Worm (Caenorhabditis elegans) whole organism, L1 larva: ENCODE results near the gene glb-7.

Experiments
- C04F5.9 ChIP-seq: sonication (generic microtip); optimal IDR thresholded peaks from 2 replicates; lab custom pipeline; 2016; ENCODE audit warnings: missing genetic modification characterization, missing compliant biosample characterization
- Y116A8C.19 ChIP-seq: sonication (generic microtip); optimal IDR thresholded peaks from 2 replicates; lab custom pipeline; 2016; ENCODE audit warnings: missing compliant biosample characterization, missing genetic modification characterization, borderline replicate concordance
- aly-2 ChIP-seq: fragments of 150-350 bp; optimal IDR thresholded peaks from 2 replicates; lab custom pipeline; 2014; ENCODE audit warnings: missing biosample characterization, missing genetic modification characterization
- ceh-63 ChIP-seq: fragments of 200-800 bp; sonication (Bioruptor generic); optimal IDR thresholded peaks from 2 replicates; lab custom pipeline; 2018; ENCODE audit warnings: mild to moderate bottlenecking, missing genetic modification characterization, missing compliant biosample characterization
- ceh-8 ChIP-seq: fragments of 200-800 bp; sonication (Bioruptor generic); optimal IDR thresholded peaks from 2 replicates; lab custom pipeline; 2018; ENCODE audit warnings: mild to moderate bottlenecking, missing genetic modification characterization, moderate library complexity, missing compliant biosample characterization
- ceh-90 ChIP-seq: sonication (generic microtip); optimal IDR thresholded peaks from 2 replicates; lab custom pipeline; 2016; ENCODE audit warnings: missing genetic modification characterization, missing compliant biosample characterization
- dsc-1 ChIP-seq: sonication (generic microtip); optimal IDR thresholded peaks from 2 replicates; lab custom pipeline; 2016; ENCODE audit warnings: mild to moderate bottlenecking, missing genetic modification characterization, missing compliant biosample characterization
- efl-1 ChIP-seq, 4 experiments: fragments of 150-350 bp; optimal IDR thresholded peaks in 3 of 4; peaks in 1 of 4; 1 replicate in 1 of 4; 2 replicates in 3 of 4; lab custom pipeline; 2014; ENCODE audit warnings: missing biosample characterization in 2 of 4, missing genetic modification characterization in 2 of 4, missing genetic modification reagents in 2 of 4
- efl-3 ChIP-seq: fragments of 200-800 bp; sonication (Bioruptor generic); optimal IDR thresholded peaks from 2 replicates; lab custom pipeline; 2018; ENCODE audit warnings: mild to moderate bottlenecking, missing genetic modification characterization, missing compliant biosample characterization
- egl-27 ChIP-seq, 2 experiments: fragments of 150-350 bp in 1 of 2; sonication (generic microtip); optimal IDR thresholded peaks; 3 replicates each; lab custom pipeline; 2017 to 2018; ENCODE audit warnings: missing biosample characterization in 2 of 2, missing genetic modification characterization in 2 of 2, missing genetic modification reagents in 2 of 2
- elt-2 ChIP-seq: sonication (generic microtip); optimal IDR thresholded peaks from 2 replicates; lab custom pipeline; 2016; ENCODE audit warnings: missing genetic modification characterization, mild to moderate bottlenecking, inconsistent platforms, missing compliant biosample characterization, missing genetic modification reagents
- elt-3 ChIP-seq, 6 experiments: fragments of 150-350 bp in 1 of 6; sonication (generic microtip); optimal IDR thresholded peaks; 2 replicates each; lab custom pipeline; 2017 to 2018; ENCODE audit warnings: missing biosample characterization in 6 of 6, missing genetic modification characterization in 6 of 6, inconsistent platforms in 1 of 6
- ets-5 ChIP-seq: fragments of 200-800 bp; sonication (Bioruptor generic); IDR thresholded peaks from 2 replicates; pipeline ENCODE4 v1.3.6; 2022; ENCODE audit warnings: missing genetic modification characterization, missing compliant biosample characterization
- fos-1 ChIP-seq: fragments of 150-350 bp; optimal IDR thresholded peaks from 2 replicates; lab custom pipeline; 2014; ENCODE audit warnings: missing biosample characterization, missing genetic modification characterization
- grh-1 ChIP-seq: fragments of 200-800 bp; sonication (Bioruptor generic); IDR thresholded peaks from 2 replicates; pipeline ENCODE4 v1.3.6; 2022; ENCODE audit warnings: missing genetic modification reagents, missing genetic modification characterization, missing compliant biosample characterization
- lin-35 ChIP-seq, 2 experiments: fragments of 150-350 bp; optimal IDR thresholded peaks; 2 replicates each; lab custom pipeline; 2014; ENCODE audit warnings: missing biosample characterization in 2 of 2, missing genetic modification characterization in 2 of 2, missing genetic modification reagents in 2 of 2
- lin-39 ChIP-seq: fragments of 150-350 bp; optimal IDR thresholded peaks from 2 replicates; lab custom pipeline; 2014; ENCODE audit warnings: missing biosample characterization, missing genetic modification reagents, missing genetic modification characterization
- lir-3 ChIP-seq: sonication (generic microtip); optimal IDR thresholded peaks from 2 replicates; lab custom pipeline; 2016; ENCODE audit warnings: mild to moderate bottlenecking, missing genetic modification characterization, moderate library complexity, missing compliant biosample characterization; ENCODE audit not compliant: poor library complexity
- mep-1 ChIP-seq: fragments of 150-350 bp; optimal IDR thresholded peaks from 2 replicates; lab custom pipeline; 2014; ENCODE audit warnings: missing biosample characterization, missing genetic modification characterization
- nhr-11 ChIP-seq: fragments of 150-350 bp; optimal IDR thresholded peaks from 2 replicates; lab custom pipeline; 2014; ENCODE audit warnings: missing biosample characterization, missing genetic modification characterization
- nhr-76 ChIP-seq: sonication (generic microtip); optimal IDR thresholded peaks from 2 replicates; lab custom pipeline; 2017; ENCODE audit warnings: missing biosample characterization, missing genetic modification characterization
- nhr-85 ChIP-seq: sonication (generic microtip); peaks from one replicate; lab custom pipeline; 2016; ENCODE audit warnings: missing genetic modification characterization, inconsistent platforms, missing compliant biosample characterization
- pqm-1 ChIP-seq: sonication (generic microtip); optimal IDR thresholded peaks from 3 replicates; lab custom pipeline; 2017; ENCODE audit warnings: missing biosample characterization, missing genetic modification characterization
- skn-1 ChIP-seq: fragments of 150-350 bp; optimal IDR thresholded peaks from 2 replicates; lab custom pipeline; 2014; ENCODE audit warnings: missing biosample characterization, missing genetic modification characterization
- snpc-4 ChIP-seq: fragments of 150-350 bp; optimal IDR thresholded peaks from 2 replicates; lab custom pipeline; 2014; ENCODE audit warnings: missing biosample characterization, missing genetic modification characterization
- snu-23 ChIP-seq: sonication (generic microtip); optimal IDR thresholded peaks from 2 replicates; lab custom pipeline; 2016; ENCODE audit warnings: missing genetic modification characterization, missing compliant biosample characterization
- sptf-1 ChIP-seq: fragments of 150-350 bp; optimal IDR thresholded peaks from 2 replicates; lab custom pipeline; 2014; ENCODE audit warnings: missing biosample characterization, missing genetic modification characterization
- swsn-7 ChIP-seq: sonication (generic microtip); optimal IDR thresholded peaks from 2 replicates; lab custom pipeline; 2016; ENCODE audit warnings: missing genetic modification characterization, missing compliant biosample characterization
- unc-130 ChIP-seq: fragments of 150-350 bp; optimal IDR thresholded peaks from 2 replicates; lab custom pipeline; 2017; ENCODE audit warnings: missing biosample characterization, missing genetic modification characterization, inconsistent platforms
- unc-30 ChIP-seq: sonication (generic microtip); optimal IDR thresholded peaks from 2 replicates; lab custom pipeline; 2017; ENCODE audit warnings: missing biosample characterization, missing genetic modification characterization
- unc-98 ChIP-seq: fragments of 200-800 bp; sonication (Bioruptor generic); IDR thresholded peaks from 2 replicates; pipeline ENCODE4 v1.3.6; 2022; ENCODE audit warnings: missing genetic modification characterization, missing compliant biosample characterization
- zag-1 ChIP-seq: fragments of 150-350 bp; optimal IDR thresholded peaks from 2 replicates; lab custom pipeline; 2014; ENCODE audit warnings: missing biosample characterization, missing genetic modification characterization
- ztf-11 ChIP-seq, 2 experiments: sonication (generic microtip); optimal IDR thresholded peaks; 2 replicates each; lab custom pipeline; 2016 to 2017; ENCODE audit warnings: missing genetic modification characterization in 2 of 2, missing biosample characterization in 1 of 2, missing compliant biosample characterization in 1 of 2

The glb-7 gene

DNA sequence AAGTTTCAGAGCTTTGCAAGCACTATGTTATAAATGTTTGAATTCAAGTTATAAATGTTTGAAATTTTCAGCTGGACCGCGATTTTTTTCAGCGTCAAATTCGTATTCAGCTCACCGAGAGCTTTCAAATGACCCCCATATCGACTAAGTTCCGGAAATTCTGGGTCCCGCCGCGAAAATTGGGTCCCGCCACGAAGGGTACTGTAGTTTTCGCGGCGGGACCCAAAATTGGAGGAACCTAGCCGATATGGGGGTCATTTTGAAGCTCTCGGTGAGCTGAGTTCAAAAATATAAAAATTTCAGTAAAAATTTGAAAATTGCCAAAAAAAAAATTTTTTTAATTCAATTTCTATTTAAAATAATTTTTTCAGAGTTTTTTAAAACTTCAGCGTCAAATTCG lies 15.9 kb upstream of the glb-7 start:
- TF ChIP-seq zag-1 (tag; lab: Kevin White, UChicago): no peak
- no peak for TF ChIP-seq efl-1 (optimal IDR thresholded peaks at IDR 0.05; lab: Kevin White, UChicago)
- peak in 1 of 2 experiments; percentile 23 for TF ChIP-seq efl-1 (GFP tag; optimal IDR thresholded peaks at IDR 0.05 in 1 of 2; lab: Kevin White, UChicago)
- no peak for TF ChIP-seq skn-1 (tag; lab: Kevin White, UChicago)

DNA sequence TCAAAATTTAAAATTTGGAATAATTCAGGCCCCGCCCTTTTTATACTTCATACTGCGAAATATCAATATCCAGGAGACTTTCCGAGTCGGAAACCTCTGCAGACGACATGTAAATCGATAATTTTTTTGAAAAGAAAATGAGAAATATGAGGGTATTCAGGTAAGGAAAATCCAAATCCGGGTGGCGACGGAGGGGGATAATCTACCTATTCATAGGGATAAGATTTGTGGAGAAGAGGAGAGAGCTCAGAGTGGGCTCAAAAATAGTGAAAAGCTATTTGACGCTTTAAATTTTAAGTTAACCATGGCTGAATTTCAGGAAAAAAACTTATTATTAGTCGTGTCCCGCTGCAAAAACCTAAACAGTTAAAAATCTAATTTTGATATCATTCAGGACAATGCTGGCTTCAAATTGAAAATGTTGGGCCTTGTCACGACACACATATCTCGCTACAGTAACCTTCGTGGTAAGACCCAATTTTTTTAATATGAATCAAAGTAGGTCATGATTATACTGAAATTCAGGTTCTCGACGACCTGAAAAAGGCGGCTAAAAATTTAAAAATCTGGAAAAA lies 11.2 kb upstream of the glb-7 start, which contains the start of gene che-6:
Gene che-6, minus strand, starts transcription at position 109 of the 575 bp plus-strand sequence.
- no peak for TF ChIP-seq ceh-90
- no peak for TF ChIP-seq skn-1 (tag; lab: Kevin White, UChicago)
- TF ChIP-seq swsn-7 (tag; lab: Kevin White, UChicago): no peak
- no peak for TF ChIP-seq mep-1 (tag; lab: Kevin White, UChicago)
- TF ChIP-seq Y116A8C.19: no peak
- no peak for TF ChIP-seq pqm-1
- no peak for TF ChIP-seq lin-35 (GFP tag; optimal IDR thresholded peaks at IDR 0.05; lab: Kevin White, UChicago)
- no peak for TF ChIP-seq efl-1 (optimal IDR thresholded peaks at IDR 0.05; lab: Kevin White, UChicago)
- peak in 1 of 2 experiments; percentile 89 for TF ChIP-seq efl-1 (GFP tag; optimal IDR thresholded peaks at IDR 0.05 in 1 of 2; lab: Kevin White, UChicago)

DNA sequence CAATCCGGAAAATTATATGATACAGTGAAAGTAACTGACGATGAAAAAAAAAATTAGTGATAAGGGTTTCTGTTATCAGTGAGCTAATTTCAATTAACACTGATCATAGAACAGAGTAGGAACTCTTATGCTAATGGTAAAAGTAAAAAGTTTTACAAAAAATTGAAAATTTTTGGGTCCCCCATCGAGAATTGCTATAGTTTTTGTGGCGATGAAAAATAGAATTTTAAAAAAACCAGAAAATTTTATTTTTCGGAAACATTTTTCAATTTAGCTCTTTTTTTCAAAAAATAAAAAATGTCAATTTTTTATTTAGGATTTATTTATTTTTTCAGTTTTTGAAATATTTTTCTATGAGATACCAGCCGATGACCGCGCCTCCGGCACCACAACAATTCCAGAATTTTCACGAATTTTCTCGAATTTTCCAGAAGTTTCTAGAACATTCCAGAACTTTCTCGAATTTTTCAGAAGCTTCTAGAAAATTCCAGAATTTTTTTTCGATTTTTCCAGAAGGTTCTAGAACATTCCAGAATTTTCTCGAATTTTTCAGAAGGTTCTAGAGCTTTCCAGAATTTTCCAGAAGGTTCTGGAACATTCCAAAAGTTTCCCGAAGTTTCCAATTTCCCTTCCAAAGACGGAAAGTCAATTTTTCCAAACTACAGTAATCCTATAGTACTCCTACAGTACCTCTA lies 9.1 kb upstream of the glb-7 start, which contains the start of gene C23H5.8:
Gene C23H5.8, minus strand, starts transcription at position 51 of the 695 bp plus-strand sequence.
- peak; percentile 15 for TF ChIP-seq elt-2 (tag; lab: Kevin White, UChicago)
- TF ChIP-seq nhr-85: no peak

DNA sequence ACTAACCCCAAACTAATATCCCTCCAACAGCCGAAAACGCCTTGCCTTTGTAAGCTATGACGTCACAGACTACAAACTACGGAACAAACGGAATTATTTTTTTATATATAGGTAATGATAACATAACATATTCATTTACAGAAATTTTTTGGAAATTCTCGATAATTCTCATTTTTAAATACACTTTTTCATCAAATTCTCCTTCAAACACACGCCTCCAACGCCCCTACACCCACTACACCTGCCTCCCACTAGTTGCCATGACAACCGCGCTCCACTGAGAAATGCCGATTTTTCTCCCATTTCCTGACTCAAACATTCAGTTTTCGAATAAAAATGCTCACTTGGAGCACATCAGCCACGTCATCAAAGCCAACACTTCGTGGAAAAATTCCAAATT lies 8.3 kb upstream of the glb-7 start, which contains the start of gene xbx-4:
Gene xbx-4, plus strand, starts transcription at position 301 of the 400 bp plus-strand sequence.
- TF ChIP-seq nhr-76 (no peak), swsn-7 (tag; lab: Kevin White, UChicago) (no peak), elt-2 (tag; lab: Kevin White, UChicago) (no peak), C04F5.9 (no peak), unc-30 (tag; lab: Kevin White, UChicago) (no peak), snu-23 (GFP tag; lab: Kevin White, UChicago) (no peak), lir-3 (no peak), ets-5 (no peak), unc-98 (no peak), mep-1 (tag; lab: Kevin White, UChicago) (no peak), ztf-11 (tag; optimal IDR thresholded peaks at IDR 0.05; lab: Kevin White, UChicago) (no peak), egl-27 (tag; optimal IDR thresholded peaks at IDR 0.05; lab: Kevin White, UChicago) (no peak), nhr-11 (no peak), grh-1 (GFP tag; lab: Robert Waterston, UW) (no peak)

DNA sequence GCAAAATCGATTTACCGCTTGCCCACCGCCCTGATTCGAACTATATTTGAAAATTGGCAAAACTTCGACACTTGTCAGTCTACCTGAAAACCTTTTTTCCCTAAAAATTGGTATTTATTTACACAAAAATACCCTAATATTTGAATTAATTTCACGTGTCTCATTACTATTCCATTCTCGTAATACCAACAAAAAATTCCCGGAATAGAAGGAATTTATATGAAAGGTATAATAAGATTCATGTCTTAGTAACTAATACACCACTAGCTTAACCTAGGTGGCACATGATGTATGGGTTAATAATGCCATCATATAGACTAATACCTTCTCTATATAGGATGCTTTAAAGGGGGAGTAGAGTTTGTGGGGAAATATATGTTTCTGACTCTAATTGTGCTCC lies 5.3 kb upstream of the glb-7 start:
- TF ChIP-seq unc-130: no peak
- TF ChIP-seq dsc-1: peak; percentile 90
- TF ChIP-seq, all 84 proteins: peak for 1

DNA sequence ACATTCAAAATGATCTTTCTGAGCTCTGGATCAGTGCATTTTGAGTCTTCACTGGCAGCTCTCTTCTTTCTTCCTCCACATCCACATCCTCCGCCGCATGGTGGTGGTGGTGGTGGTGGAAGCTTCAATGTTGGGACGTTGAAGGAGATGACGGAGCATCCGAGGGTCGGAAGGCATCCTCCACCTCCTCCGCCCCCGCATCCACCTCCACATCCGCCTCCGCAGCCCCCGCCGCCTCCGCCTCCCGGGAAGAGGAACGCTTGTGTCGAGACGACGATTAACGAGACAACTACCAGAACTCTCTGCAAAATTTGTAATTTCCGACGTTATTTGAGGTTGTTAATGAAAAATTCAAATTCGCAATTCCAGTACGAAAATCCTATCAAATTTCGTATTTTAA lies 4.8 kb downstream of the glb-7 start:
- no peak for TF ChIP-seq elt-3 (tag; optimal IDR thresholded peaks at IDR 0.05; lab: Kevin White, UChicago)
- peak; percentile 42 for TF ChIP-seq ceh-8 (GFP tag; lab: Kevin White, UChicago)
- no peak for TF ChIP-seq lin-39
- TF ChIP-seq sptf-1: no peak
- TF ChIP-seq fos-1 (tag; lab: Kevin White, UChicago): no peak
- TF ChIP-seq snpc-4 (tag; lab: Kevin White, UChicago): no peak
- TF ChIP-seq unc-30 (tag; lab: Kevin White, UChicago): no peak
- no peak for TF ChIP-seq efl-3 (GFP tag; lab: Kevin White, UChicago)
- no peak for TF ChIP-seq efl-1 (optimal IDR thresholded peaks at IDR 0.05; lab: Kevin White, UChicago)
- peak in 1 of 2 experiments; percentile 35 for TF ChIP-seq efl-1 (GFP tag; optimal IDR thresholded peaks at IDR 0.05 in 1 of 2; lab: Kevin White, UChicago)
- TF ChIP-seq aly-2: no peak
- TF ChIP-seq ceh-63: no peak
- no peak for TF ChIP-seq nhr-11
